Worm (Caenorhabditis elegans) whole organism, midembryonic: ENCODE data around the gene gtf-2H1.
A peak's percentile ranks its signal among the peaks of the same experiment; 100 is the strongest.

Experiments
- T22C8.4 ChIP-seq: fragments of 200-800 bp; sonication (Bioruptor generic); IDR thresholded peaks from 2 replicates; pipeline ENCODE4 v1.3.6; 2022; ENCODE audit warnings: missing genetic modification characterization, missing compliant biosample characterization
- cog-1 ChIP-seq: sonication (generic microtip); optimal IDR thresholded peaks from 2 replicates; lab custom pipeline; 2016; ENCODE audit warnings: missing genetic modification characterization, missing compliant biosample characterization
- flt-1 ChIP-seq: fragments of 200-800 bp; sonication (Bioruptor generic); IDR thresholded peaks from 2 replicates; pipeline ENCODE4 v1.3.6; 2022; ENCODE audit warnings: missing genetic modification characterization, missing compliant biosample characterization
- klf-2 ChIP-seq: fragments of 200-800 bp; sonication (Bioruptor generic); conservative IDR thresholded peaks from 2 replicates; pipeline ENCODE4 v1.3.6; 2022; ENCODE audit warnings: missing genetic modification reagents, missing genetic modification characterization, missing compliant biosample characterization
- med-1 ChIP-seq: sonication (generic microtip); optimal IDR thresholded peaks from 2 replicates; lab custom pipeline; 2017; ENCODE audit warnings: missing genetic modification characterization, mild to moderate bottlenecking, missing compliant biosample characterization, antibody characterized with exemption, missing genetic modification reagents; ENCODE audit not compliant: insufficient read depth
- ref-1 ChIP-seq: fragments of 200-800 bp; sonication (Bioruptor generic); conservative IDR thresholded peaks from 2 replicates; pipeline ENCODE4 v1.3.6; 2022; ENCODE audit warnings: missing genetic modification reagents, missing genetic modification characterization, missing compliant biosample characterization
- tab-1 ChIP-seq: fragments of 200-800 bp; sonication (Bioruptor generic); IDR thresholded peaks from 2 replicates; pipeline ENCODE4 v1.3.6; 2022; ENCODE audit warnings: missing genetic modification characterization, missing compliant biosample characterization
- ztf-23 ChIP-seq: fragments of 200-800 bp; sonication (Bioruptor generic); IDR thresholded peaks from 2 replicates; pipeline ENCODE4 v1.3.6; 2022; ENCODE audit warnings: missing genetic modification reagents, missing genetic modification characterization, missing compliant biosample characterization
- ztf-29 ChIP-seq: fragments of 200-800 bp; sonication (Bioruptor generic); IDR thresholded peaks from 2 replicates; pipeline ENCODE4 v1.3.6; 2022; ENCODE audit warnings: missing genetic modification reagents, missing genetic modification characterization, missing compliant biosample characterization

gtf-2H1 gene

ce11 chrIV:184184-184583, 47.4 kb downstream of the gtf-2H1 start, which contains the start of gene pnc-1:
pnc-1 (plus strand) TSS chrIV:184484.
- TF ChIP-seq cog-1 (tag; lab: Kevin White, UChicago) (no peak), klf-2 (GFP tag; lab: Robert Waterston, UW) (no peak), ztf-23 (no peak), med-1 (GFP tag; lab: Kevin White, UChicago) (no peak), ztf-29 (GFP tag; lab: Robert Waterston, UW) (no peak), tab-1 (GFP tag; lab: Robert Waterston, UW) (no peak), T22C8.4 (GFP tag; lab: Robert Waterston, UW) (no peak), flt-1 (GFP tag; lab: Robert Waterston, UW) (no peak), ref-1 (GFP tag; lab: Robert Waterston, UW) (no peak)

- TF ChIP-seq T22C8.4 (GFP tag; lab: Robert Waterston, UW) (no peak), cog-1 (tag; lab: Kevin White, UChicago) (no peak)
Measured at ce11 chrIV:183519-183918, 48.1 kb downstream of the gtf-2H1 start.

- TF ChIP-seq flt-1 (GFP tag; lab: Robert Waterston, UW) (no peak), med-1 (GFP tag; lab: Kevin White, UChicago) (no peak), ref-1 (GFP tag; lab: Robert Waterston, UW) (no peak), T22C8.4 (GFP tag; lab: Robert Waterston, UW) (no peak), ztf-29 (GFP tag; lab: Robert Waterston, UW) (no peak), ztf-23 (no peak), cog-1 (tag; lab: Kevin White, UChicago) (no peak), tab-1 (GFP tag; lab: Robert Waterston, UW) (no peak), klf-2 (GFP tag; lab: Robert Waterston, UW) (no peak)
Measured at ce11 chrIV:179700-180099, 51.9 kb downstream of the gtf-2H1 start.

ce11 chrIV:178696-179095, 52.9 kb downstream of the gtf-2H1 start, which contains the start of gene tcl-2:
tcl-2 (plus strand) TSS chrIV:179083.
- TF ChIP-seq tab-1 (GFP tag; lab: Robert Waterston, UW) (no peak), flt-1 (GFP tag; lab: Robert Waterston, UW) (peak; percentile 12; the same call in 1 of the 2 replicates), ztf-23 (no peak)

ce11 chrIV:177487-177886, 54.1 kb downstream of the gtf-2H1 start:
- TF ChIP-seq ref-1 (GFP tag; lab: Robert Waterston, UW) = no peak
- no peak for TF ChIP-seq klf-2 (GFP tag; lab: Robert Waterston, UW)
- TF ChIP-seq flt-1 (GFP tag; lab: Robert Waterston, UW) = no peak
- TF ChIP-seq T22C8.4 (GFP tag; lab: Robert Waterston, UW) = no peak
- no peak for TF ChIP-seq ztf-29 (GFP tag; lab: Robert Waterston, UW)
- no peak for TF ChIP-seq ztf-23
- no peak for TF ChIP-seq tab-1 (GFP tag; lab: Robert Waterston, UW)
- TF ChIP-seq cog-1 (tag; lab: Kevin White, UChicago) = no peak
- no peak for TF ChIP-seq med-1 (GFP tag; lab: Kevin White, UChicago)

- 0 out of 2 replicates have a peak, but pooled peaks have one; percentile 31 for TF ChIP-seq ztf-23
- no peak for TF ChIP-seq med-1 (GFP tag; lab: Kevin White, UChicago)
- TF ChIP-seq cog-1 (tag; lab: Kevin White, UChicago) = no peak
- no peak; the same call in 1 of the 2 replicates for TF ChIP-seq ztf-29 (GFP tag; lab: Robert Waterston, UW)
- TF ChIP-seq ref-1 (GFP tag; lab: Robert Waterston, UW) = no peak
- no peak for TF ChIP-seq T22C8.4 (GFP tag; lab: Robert Waterston, UW)
- TF ChIP-seq klf-2 (GFP tag; lab: Robert Waterston, UW) = no peak
- peak; percentile 40; the same call in 1 of the 2 replicates for TF ChIP-seq flt-1 (GFP tag; lab: Robert Waterston, UW)
- peak; percentile 69 for TF ChIP-seq tab-1 (GFP tag; lab: Robert Waterston, UW)
Measured at ce11 chrIV:175698-176097, 55.9 kb downstream of the gtf-2H1 start.
